Worm (Caenorhabditis elegans) whole organism, L1 larva: ENCODE measurements around the gene pct-1.

ENCODE experiments used
- fkh-8 ChIP-seq: sonication (generic microtip); optimal IDR thresholded peaks from 2 replicates; lab custom pipeline; 2016; ENCODE audit warnings: mild to moderate bottlenecking, missing genetic modification characterization, missing compliant biosample characterization
- lin-13 ChIP-seq: fragments of 150-350 bp; optimal IDR thresholded peaks from 2 replicates; lab custom pipeline; 2014; ENCODE audit warnings: missing biosample characterization, missing genetic modification reagents, missing genetic modification characterization
- lsy-2 ChIP-seq, 2 experiments: fragments of 150-350 bp; optimal IDR thresholded peaks; 2 replicates each; lab custom pipeline; 2014; ENCODE audit warnings: missing biosample characterization in 2 of 2, missing genetic modification characterization in 2 of 2
- nhr-12 ChIP-seq: sonication (generic microtip); optimal IDR thresholded peaks from 2 replicates; lab custom pipeline; 2017; ENCODE audit warnings: missing biosample characterization, missing genetic modification characterization
- nhr-28 ChIP-seq: fragments of 150-350 bp; optimal IDR thresholded peaks from 2 replicates; lab custom pipeline; 2014; ENCODE audit warnings: missing biosample characterization, missing genetic modification characterization
- nhr-77 ChIP-seq: fragments of 150-350 bp; optimal IDR thresholded peaks from 2 replicates; lab custom pipeline; 2014; ENCODE audit warnings: missing biosample characterization, missing genetic modification characterization

DNA sequence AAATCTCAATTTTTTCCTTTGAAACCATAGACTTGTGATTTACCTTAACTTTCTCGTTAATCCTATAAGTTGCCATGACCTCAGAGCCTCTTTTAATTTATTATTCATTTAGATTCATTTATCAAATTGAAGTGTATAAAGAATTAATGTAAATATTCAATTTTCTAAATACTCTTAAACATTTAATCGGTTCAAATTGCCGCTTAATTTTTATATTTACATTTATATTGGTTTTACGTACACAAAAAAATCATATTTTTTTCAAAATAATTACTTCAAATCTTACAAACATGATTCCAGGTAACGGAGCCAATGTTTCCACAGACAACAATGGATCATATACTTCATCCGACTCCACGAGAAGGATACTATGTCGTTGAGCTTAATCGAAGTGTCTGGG, 27.8 kb upstream of the pct-1 start, which contains the start of gene pmk-1:
- TF ChIP-seq nhr-77: no peak
- no peak for TF ChIP-seq lsy-2 (tag; optimal IDR thresholded peaks at IDR 0.05; lab: Kevin White, UChicago)
- no peak for TF ChIP-seq nhr-12
- TF ChIP-seq lin-13: no peak
- TF ChIP-seq fkh-8 (tag; lab: Kevin White, UChicago): no peak
- no peak for TF ChIP-seq nhr-28 (tag; lab: Kevin White, UChicago)
